Worm (Caenorhabditis elegans): ENCODE data around the gene W09D6.5.
A peak's percentile ranks its signal among the peaks of the same experiment; 100 is the strongest.

Gene W09D6.5

DNA sequence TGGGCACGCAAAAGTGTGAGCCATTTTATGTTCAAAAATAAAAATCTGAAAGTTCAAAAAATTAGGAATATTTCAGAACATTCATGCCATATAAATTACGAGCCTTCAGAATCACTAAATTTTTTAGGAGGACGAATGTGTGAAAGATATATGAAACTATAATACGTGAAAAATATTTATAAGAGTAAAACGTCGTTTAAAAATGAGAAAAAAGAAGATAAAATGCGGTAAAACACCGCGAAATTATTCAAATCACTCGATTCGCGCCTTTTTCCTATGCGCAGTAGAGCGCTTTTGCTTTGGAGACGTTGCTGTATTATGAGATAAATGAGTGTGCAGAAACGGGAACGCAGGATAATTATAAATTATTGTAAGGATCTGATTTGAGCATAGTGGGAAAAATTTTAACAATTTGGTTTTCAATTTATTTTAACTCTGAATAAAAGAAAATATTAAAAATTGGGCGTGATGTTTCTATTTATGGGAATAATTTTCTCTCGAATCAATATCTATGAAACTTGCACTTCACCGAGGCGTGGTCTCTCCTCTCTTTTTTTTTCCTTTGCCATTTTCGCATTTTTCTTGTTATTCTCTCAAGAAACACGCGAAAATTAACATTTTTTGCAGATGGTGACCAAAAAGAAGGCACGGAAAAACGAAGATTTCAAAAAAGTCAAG, 31.0 kb downstream of the W09D6.5 start, which contains the start of the genes sup-35 and Y48A6C.4 (continued):
- TF ChIP-seq dpl-1 (GFP tag; optimal IDR thresholded peaks at IDR 0.05), result peak; percentile 93 to 95 (median 94)
- TF ChIP-seq ceh-63 (GFP tag; optimal IDR thresholded peaks at IDR 0.05), result peak; percentile 87
- TF ChIP-seq sox-4 (tag; optimal IDR thresholded peaks at IDR 0.05), result peak; percentile 92
- TF ChIP-seq unc-98 (GFP tag; IDR thresholded peaks at IDR 0.05), result peak; percentile 92
- peak; percentile 96 for TF ChIP-seq nhr-71 (tag; optimal IDR thresholded peaks at IDR 0.05)
- no peak for TF ChIP-seq tlp-1 (tag; optimal IDR thresholded peaks at IDR 0.05)
- no peak for TF ChIP-seq unc-30 (tag; optimal IDR thresholded peaks at IDR 0.05)
- TF ChIP-seq C16A3.4 (tag; optimal IDR thresholded peaks at IDR 0.05), result peak; percentile 91
- peak in 1 of 2 experiments; percentile 95 for TF ChIP-seq ztf-11 (tag; optimal IDR thresholded peaks at IDR 0.05)
- peak; percentile 80 for TF ChIP-seq ceh-90 (tag; optimal IDR thresholded peaks at IDR 0.05)
- peak in 1 of 2 experiments; percentile 66 for TF ChIP-seq mdl-1 (tag; optimal IDR thresholded peaks at IDR 0.05)
- peak; percentile 13 for TF ChIP-seq lin-39 (tag; optimal IDR thresholded peaks at IDR 0.05)
- peak; percentile 71 for TF ChIP-seq aly-2 (tag; optimal IDR thresholded peaks at IDR 0.05)
- TF ChIP-seq unc-86 (tag; optimal IDR thresholded peaks at IDR 0.05), result peak; percentile 89
- no peak for TF ChIP-seq nhr-76 (tag; optimal IDR thresholded peaks at IDR 0.05)
- peak; percentile 96 for TF ChIP-seq snu-23 (GFP tag; optimal IDR thresholded peaks at IDR 0.05)
- no peak for TF ChIP-seq aha-1 (tag; optimal IDR thresholded peaks at IDR 0.05)
- peak; percentile 93 for TF ChIP-seq lir-3 (tag; optimal IDR thresholded peaks at IDR 0.05; ENCODE audit: poor library complexity)
- peak; percentile 88 for TF ChIP-seq lin-15B (tag; optimal IDR thresholded peaks at IDR 0.05)
- TF ChIP-seq pag-3 (tag; optimal IDR thresholded peaks at IDR 0.05; ENCODE audit: borderline replicate concordance, insufficient read depth), result no peak
- TF ChIP-seq nhr-28 (tag; optimal IDR thresholded peaks at IDR 0.05), result no peak
- TF ChIP-seq ceh-8 (GFP tag; optimal IDR thresholded peaks at IDR 0.05), result no peak
- TF ChIP-seq zag-1 (tag; optimal IDR thresholded peaks at IDR 0.05), result no peak
- TF ChIP-seq blmp-1 (tag; optimal IDR thresholded peaks at IDR 0.05), result peak; percentile 68
- peak; percentile 70 for TF ChIP-seq skn-1 (tag; optimal IDR thresholded peaks at IDR 0.05)
- peak; percentile 87 for TF ChIP-seq lin-13 (GFP tag; optimal IDR thresholded peaks at IDR 0.05)
- TF ChIP-seq C04F5.9 (tag; optimal IDR thresholded peaks at IDR 0.05), result peak; percentile 76
- peak; percentile 47 for TF ChIP-seq fos-1 (tag; optimal IDR thresholded peaks at IDR 0.05)
- TF ChIP-seq ceh-88 (GFP tag; IDR thresholded peaks at IDR 0.05), result peak; percentile 76
- peak; percentile 85 to 90 for TF ChIP-seq lsy-2 (tag; optimal IDR thresholded peaks at IDR 0.05)
- no peak for TF ChIP-seq nhr-12 (tag; optimal IDR thresholded peaks at IDR 0.05)
- peak; percentile 90 for TF ChIP-seq swsn-7 (tag; optimal IDR thresholded peaks at IDR 0.05)
- TF ChIP-seq ama-1 (optimal IDR thresholded peaks at IDR 0.05), result no peak
- TF ChIP-seq egl-27 (tag; optimal IDR thresholded peaks at IDR 0.05), result no peak
- TF ChIP-seq ceh-82 (tag; optimal IDR thresholded peaks at IDR 0.05), result peak; percentile 71 to 85 (median 84)
- peak; percentile 63 for TF ChIP-seq efl-3 (GFP tag; optimal IDR thresholded peaks at IDR 0.05)
- peak; percentile 78 for TF ChIP-seq snpc-4 (tag; optimal IDR thresholded peaks at IDR 0.05)
- peak; percentile 85 for TF ChIP-seq fkh-4 (tag; optimal IDR thresholded peaks at IDR 0.05; ENCODE audit: borderline replicate concordance)
- TF ChIP-seq isw-1 (GFP tag; IDR thresholded peaks at IDR 0.05), result peak; percentile 82
- no peak for TF ChIP-seq C34B4.2 (tag; optimal IDR thresholded peaks at IDR 0.05)
- peak; percentile 30 for TF ChIP-seq fkh-10 (GFP tag; optimal IDR thresholded peaks at IDR 0.05)
- no peak for TF ChIP-seq hlh-17 (GFP tag; optimal IDR thresholded peaks at IDR 0.05; ENCODE audit: borderline replicate concordance)
- TF ChIP-seq elt-2 (tag; optimal IDR thresholded peaks at IDR 0.05), result peak; percentile 40

Measured in whole organism, L1 larva.